Worm (Caenorhabditis elegans) whole organism, L2 larva: Measurements from ENCODE around the gene clec-32.

Experiments used
- C34F6.9 ChIP-seq: fragments of 150-350 bp; optimal IDR thresholded peaks from 2 replicates; lab custom pipeline; 2014; ENCODE audit warnings: missing biosample characterization, missing genetic modification characterization
- R02D3.7 ChIP-seq: fragments of 150-350 bp; optimal IDR thresholded peaks from 2 replicates; lab custom pipeline; 2014; ENCODE audit warnings: missing biosample characterization, missing genetic modification characterization
- ZK546.5 ChIP-seq: sonication (generic microtip); optimal IDR thresholded peaks from 2 replicates; lab custom pipeline; 2017; ENCODE audit warnings: missing biosample characterization, missing genetic modification characterization
- alr-1 ChIP-seq: fragments of 150-350 bp; optimal IDR thresholded peaks from 2 replicates; lab custom pipeline; 2014; ENCODE audit warnings: missing biosample characterization, missing genetic modification characterization
- aly-2 ChIP-seq: fragments of 150-350 bp; optimal IDR thresholded peaks from 2 replicates; lab custom pipeline; 2014; ENCODE audit warnings: missing biosample characterization, missing genetic modification characterization
- ama-1 ChIP-seq: fragments of 150-350 bp; optimal IDR thresholded peaks from 2 replicates; lab custom pipeline; 2018; ENCODE audit warnings: inconsistent platforms
- blmp-1 ChIP-seq: sonication (generic microtip); optimal IDR thresholded peaks from 2 replicates; lab custom pipeline; 2017; ENCODE audit warnings: missing genetic modification characterization, mild to moderate bottlenecking, missing compliant biosample characterization, antibody characterized with exemption, moderate library complexity; ENCODE audit not compliant: insufficient read depth
- ceh-16 ChIP-seq: fragments of 150-350 bp; optimal IDR thresholded peaks from 2 replicates; lab custom pipeline; 2014; ENCODE audit warnings: missing biosample characterization, missing genetic modification characterization
- ceh-82 ChIP-seq: fragments of 150-350 bp; optimal IDR thresholded peaks from 2 replicates; lab custom pipeline; 2014; ENCODE audit warnings: missing biosample characterization, missing genetic modification characterization
- crh-2 ChIP-seq: sonication (generic microtip); optimal IDR thresholded peaks from 2 replicates; lab custom pipeline; 2017; ENCODE audit warnings: missing biosample characterization, missing genetic modification characterization
- egl-27 ChIP-seq: sonication (generic microtip); optimal IDR thresholded peaks from 3 replicates; lab custom pipeline; 2017; ENCODE audit warnings: missing biosample characterization, missing genetic modification reagents, missing genetic modification characterization
- elt-1 ChIP-seq: fragments of 150-350 bp; optimal IDR thresholded peaks from 2 replicates; lab custom pipeline; 2014; ENCODE audit warnings: missing biosample characterization, missing genetic modification characterization
- elt-3 ChIP-seq: sonication (generic microtip); optimal IDR thresholded peaks from 2 replicates; lab custom pipeline; 2017; ENCODE audit warnings: missing biosample characterization, missing genetic modification characterization
- fos-1 ChIP-seq: fragments of 150-350 bp; optimal IDR thresholded peaks from 2 replicates; lab custom pipeline; 2014; ENCODE audit warnings: missing biosample characterization, missing genetic modification characterization
- gmeb-1 ChIP-seq: fragments of 150-350 bp; optimal IDR thresholded peaks from 2 replicates; lab custom pipeline; 2014; ENCODE audit warnings: missing biosample characterization, missing genetic modification characterization
- lin-11 ChIP-seq: fragments of 150-350 bp; sonication (generic microtip); optimal IDR thresholded peaks from 2 replicates; lab custom pipeline; 2014; ENCODE audit warnings: missing biosample characterization, missing genetic modification characterization, inconsistent platforms, mixed read lengths
- lin-13 ChIP-seq: fragments of 150-350 bp; optimal IDR thresholded peaks from 2 replicates; lab custom pipeline; 2014; ENCODE audit warnings: missing biosample characterization, missing genetic modification reagents, missing genetic modification characterization
- lin-39 ChIP-seq: fragments of 150-350 bp; optimal IDR thresholded peaks from 2 replicates; lab custom pipeline; 2014; ENCODE audit warnings: missing biosample characterization, missing genetic modification reagents, missing genetic modification characterization
- lsy-2 ChIP-seq, 2 experiments: fragments of 150-350 bp in 1 of 2; sonication (generic microtip) in 1 of 2; optimal IDR thresholded peaks; 2 replicates each; lab custom pipeline; 2014 to 2017; ENCODE audit warnings: missing biosample characterization in 2 of 2, missing genetic modification characterization in 2 of 2
- mab-5 ChIP-seq: fragments of 150-350 bp; optimal IDR thresholded peaks from 2 replicates; lab custom pipeline; 2014; ENCODE audit warnings: missing biosample characterization, missing genetic modification characterization
- mbf-1 ChIP-seq: sonication (generic microtip); optimal IDR thresholded peaks from 2 replicates; lab custom pipeline; 2017; ENCODE audit warnings: missing biosample characterization, missing genetic modification characterization
- mdl-1 ChIP-seq, 2 experiments: fragments of 150-350 bp in 1 of 2; sonication (generic microtip) in 1 of 2; optimal IDR thresholded peaks; 2 replicates each; lab custom pipeline; 2017; ENCODE audit warnings: missing biosample characterization in 2 of 2, missing genetic modification characterization in 2 of 2
- nhr-11 ChIP-seq: fragments of 150-350 bp; optimal IDR thresholded peaks from 2 replicates; lab custom pipeline; 2014; ENCODE audit warnings: missing biosample characterization, missing genetic modification characterization
- nhr-12 ChIP-seq: fragments of 150-350 bp; optimal IDR thresholded peaks from 2 replicates; lab custom pipeline; 2014; ENCODE audit warnings: missing biosample characterization, missing genetic modification characterization
- nhr-129 ChIP-seq: fragments of 150-350 bp; optimal IDR thresholded peaks from 2 replicates; lab custom pipeline; 2014; ENCODE audit warnings: missing biosample characterization, missing genetic modification characterization
- nhr-21 ChIP-seq: fragments of 150-350 bp; optimal IDR thresholded peaks from 2 replicates; lab custom pipeline; 2014; ENCODE audit warnings: missing biosample characterization, missing genetic modification characterization
- nhr-23 ChIP-seq: fragments of 150-350 bp; optimal IDR thresholded peaks from 2 replicates; lab custom pipeline; 2014; ENCODE audit warnings: missing biosample characterization, missing genetic modification reagents, missing genetic modification characterization
- nhr-25 ChIP-seq: fragments of 150-350 bp; sonication (generic microtip); optimal IDR thresholded peaks from 3 replicates; lab custom pipeline; 2014; ENCODE audit warnings: missing biosample characterization, missing genetic modification characterization
- nhr-77 ChIP-seq: fragments of 150-350 bp; optimal IDR thresholded peaks from 2 replicates; lab custom pipeline; 2014; ENCODE audit warnings: missing biosample characterization, missing genetic modification characterization
- peb-1 ChIP-seq: fragments of 150-350 bp; optimal IDR thresholded peaks from 2 replicates; lab custom pipeline; 2014; ENCODE audit warnings: missing biosample characterization, missing genetic modification characterization
- sem-4 ChIP-seq: fragments of 150-350 bp; optimal IDR thresholded peaks from 2 replicates; lab custom pipeline; 2014; ENCODE audit warnings: missing biosample characterization, missing genetic modification reagents, missing genetic modification characterization
- skn-1 ChIP-seq: sonication (generic microtip); optimal IDR thresholded peaks from 2 replicates; lab custom pipeline; 2017; ENCODE audit warnings: missing biosample characterization, missing genetic modification characterization
- sma-9 ChIP-seq, 2 experiments: fragments of 150-350 bp in 1 of 2; sonication (generic microtip) in 1 of 2; optimal IDR thresholded peaks; 2 replicates each; lab custom pipeline; 2014 to 2016; ENCODE audit warnings: missing genetic modification characterization in 2 of 2, mild to moderate bottlenecking in 1 of 2, missing biosample characterization in 1 of 2, missing compliant biosample characterization in 1 of 2, missing genetic modification reagents in 1 of 2, moderate library complexity in 1 of 2
- snpc-4 ChIP-seq: fragments of 150-350 bp; optimal IDR thresholded peaks from 2 replicates; lab custom pipeline; 2014; ENCODE audit warnings: missing biosample characterization, missing genetic modification characterization
- unc-39 ChIP-seq: fragments of 150-350 bp; optimal IDR thresholded peaks from 2 replicates; lab custom pipeline; 2014; ENCODE audit warnings: missing biosample characterization, missing genetic modification characterization
- unc-55 ChIP-seq: fragments of 150-350 bp; sonication (generic microtip); optimal IDR thresholded peaks from 3 replicates; lab custom pipeline; 2014; ENCODE audit warnings: missing biosample characterization, missing genetic modification reagents, missing genetic modification characterization
- unc-62 ChIP-seq: fragments of 150-350 bp; optimal IDR thresholded peaks from 2 replicates; lab custom pipeline; 2014; ENCODE audit warnings: missing biosample characterization, missing genetic modification reagents, missing genetic modification characterization
- zag-1 ChIP-seq: fragments of 150-350 bp; optimal IDR thresholded peaks from 2 replicates; lab custom pipeline; 2014; ENCODE audit warnings: missing biosample characterization, missing genetic modification characterization
- ztf-1 ChIP-seq: fragments of 200-800 bp; sonication (Bioruptor generic); conservative IDR thresholded peaks from 2 replicates; pipeline ENCODE4 v1.3.6; 2022; ENCODE audit warnings: missing genetic modification characterization, missing compliant biosample characterization
- ztf-11 ChIP-seq: sonication (generic microtip); optimal IDR thresholded peaks from 2 replicates; lab custom pipeline; 2017; ENCODE audit warnings: missing biosample characterization, missing genetic modification characterization

The clec-32 gene

DNA sequence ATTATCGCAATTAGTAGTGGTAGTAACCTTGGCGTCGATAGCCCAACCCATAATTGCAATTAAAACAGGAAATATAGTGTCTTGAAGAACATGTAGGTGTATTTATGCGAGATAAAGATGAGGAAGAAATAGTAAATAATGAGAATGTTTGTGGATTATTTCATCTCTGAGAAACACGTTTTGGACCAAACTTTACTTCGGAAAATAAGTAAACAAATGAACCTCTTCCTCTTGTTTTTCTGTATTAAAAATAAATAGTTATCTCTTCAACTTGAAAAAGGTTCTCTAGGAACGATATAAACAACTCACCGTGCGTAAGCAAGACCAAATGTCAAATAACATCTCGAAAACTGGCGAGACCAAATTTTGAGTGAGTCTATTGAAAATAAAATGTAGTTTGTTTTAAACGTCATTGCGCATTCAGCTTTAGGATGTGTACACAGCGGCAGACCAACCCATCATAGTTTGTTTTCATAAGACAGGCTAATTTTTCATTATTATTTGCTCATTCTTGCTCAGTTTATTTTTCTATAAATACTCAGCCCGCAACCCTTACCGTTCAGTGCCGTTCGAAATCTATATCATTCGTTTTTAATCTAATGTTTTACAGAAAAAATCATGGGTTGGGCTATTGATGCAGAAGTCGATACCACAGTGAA is 20.8 kb upstream of the clec-32 start, which contains the start of the genes F09C6.11 and F09C6.12:
Gene F09C6.11, minus strand, starts transcription at position 51 of the 659 bp plus-strand sequence.
Gene F09C6.12, plus strand, starts transcription at position 609 of the 659 bp plus-strand sequence.
- no peak for TF ChIP-seq ztf-11 (tag; lab: Kevin White, UChicago)
- TF ChIP-seq ztf-1 (GFP tag; lab: Robert Waterston, UW): no peak
- TF ChIP-seq sma-9 (GFP tag; optimal IDR thresholded peaks at IDR 0.05; lab: Kevin White, UChicago): no peak
- no peak for TF ChIP-seq sma-9 (tag; optimal IDR thresholded peaks at IDR 0.05; lab: Kevin White, UChicago)
- no peak for TF ChIP-seq ceh-16
- TF ChIP-seq nhr-77 (tag; lab: Kevin White, UChicago): no peak
- no peak for TF ChIP-seq elt-3 (tag; lab: Kevin White, UChicago)
- no peak for TF ChIP-seq fos-1 (tag; lab: Kevin White, UChicago)
- no peak for TF ChIP-seq alr-1 (tag; lab: Kevin White, UChicago)
- TF ChIP-seq nhr-129 (tag; lab: Kevin White, UChicago): no peak
- TF ChIP-seq zag-1: no peak
- TF ChIP-seq skn-1: no peak
- TF ChIP-seq gmeb-1: no peak
- no peak for TF ChIP-seq peb-1 (tag; lab: Kevin White, UChicago)
- no peak for TF ChIP-seq aly-2 (tag; lab: Kevin White, UChicago)
- no peak for TF ChIP-seq nhr-25 (tag; lab: Kevin White, UChicago)
- TF ChIP-seq unc-62: no peak

- TF ChIP-seq snpc-4 (tag; lab: Kevin White, UChicago) (no peak), lin-11 (tag; lab: Kevin White, UChicago) (no peak), nhr-12 (tag; lab: Kevin White, UChicago) (no peak), ztf-1 (GFP tag; lab: Robert Waterston, UW) (no peak), crh-2 (tag; lab: Kevin White, UChicago) (no peak), nhr-25 (tag; lab: Kevin White, UChicago) (no peak), lin-39 (tag; lab: Kevin White, UChicago) (no peak), ceh-16 (no peak), egl-27 (no peak)
Observed at ce11 chrV:16880679-16881078, 19.1 kb upstream of the clec-32 start, which contains the start of gene F09C6.14. F09C6.14 (plus strand) TSS chrV:16880979.

ce11 chrV:16880054-16880453 is 18.4 kb upstream of the clec-32 start, which contains the start of gene F09C6.3:
F09C6.3 (minus strand) TSS chrV:16880154.
- TF ChIP-seq nhr-25 (tag; lab: Kevin White, UChicago) (no peak), egl-27 (no peak), ama-1 (lab: Kevin White, UChicago) (no peak), nhr-11 (no peak), mdl-1 (tag; optimal IDR thresholded peaks at IDR 0.05; lab: Kevin White, UChicago) (no peak), lin-13 (GFP tag; lab: Kevin White, UChicago) (no peak), lin-39 (tag; lab: Kevin White, UChicago) (no peak), lsy-2 (tag; optimal IDR thresholded peaks at IDR 0.05; lab: Kevin White, UChicago) (no peak), unc-55 (GFP tag; lab: Kevin White, UChicago) (no peak), sma-9 (GFP tag; optimal IDR thresholded peaks at IDR 0.05; lab: Kevin White, UChicago) (no peak), sma-9 (tag; optimal IDR thresholded peaks at IDR 0.05; lab: Kevin White, UChicago) (no peak), ztf-1 (GFP tag; lab: Robert Waterston, UW) (no peak), C34F6.9 (no peak), ZK546.5 (tag; lab: Kevin White, UChicago) (no peak), mab-5 (tag; lab: Kevin White, UChicago) (no peak), elt-1 (no peak), R02D3.7 (tag; lab: Kevin White, UChicago) (no peak)

- TF ChIP-seq nhr-129 (tag; lab: Kevin White, UChicago): no peak
- TF ChIP-seq nhr-21 (tag; lab: Kevin White, UChicago): no peak
- no peak for TF ChIP-seq unc-39 (tag; lab: Kevin White, UChicago)
- TF ChIP-seq mdl-1 (tag; optimal IDR thresholded peaks at IDR 0.05; lab: Kevin White, UChicago): no peak
- no peak for TF ChIP-seq ama-1 (lab: Kevin White, UChicago)
- no peak for TF ChIP-seq mbf-1 (tag; lab: Kevin White, UChicago)
- no peak for TF ChIP-seq ZK546.5 (tag; lab: Kevin White, UChicago)
- no peak for TF ChIP-seq ztf-1 (GFP tag; lab: Robert Waterston, UW)
- no peak for TF ChIP-seq sma-9 (GFP tag; optimal IDR thresholded peaks at IDR 0.05; lab: Kevin White, UChicago)
- TF ChIP-seq sma-9 (tag; optimal IDR thresholded peaks at IDR 0.05; lab: Kevin White, UChicago): no peak
- TF ChIP-seq nhr-77 (tag; lab: Kevin White, UChicago): no peak
- no peak for TF ChIP-seq nhr-23 (tag; lab: Kevin White, UChicago)
- TF ChIP-seq sem-4: no peak
- no peak for TF ChIP-seq blmp-1 (tag; lab: Kevin White, UChicago)
- no peak for TF ChIP-seq ceh-82
Observed at ce11 chrV:16879532-16879931, 17.9 kb upstream of the clec-32 start.
